Fruit fly (Drosophila melanogaster) whole organism, embryonic: ENCODE results near the gene PhKgamma.

Experiments
- B-H2 ChIP-seq: fragments of 200-800 bp; sonication (Bioruptor generic); optimal IDR thresholded peaks from 2 replicates; lab custom pipeline; 2018; ENCODE audit warnings: missing biosample characterization, mild to moderate bottlenecking, missing genetic modification characterization
- BEAF-32 ChIP-seq: fragments of 200-800 bp; sonication (Bioruptor generic); optimal IDR thresholded peaks from 3 replicates; lab custom pipeline; 2017; ENCODE audit warnings: missing biosample characterization, missing genetic modification characterization, mild to moderate bottlenecking, moderate library complexity, missing genetic modification reagents
- CG10543 ChIP-seq: fragments of 200-800 bp; sonication (Bioruptor generic); optimal IDR thresholded peaks from 3 replicates; lab custom pipeline; 2017; ENCODE audit warnings: missing biosample characterization, mild to moderate bottlenecking, missing genetic modification characterization, moderate library complexity
- CG10565 ChIP-seq: fragments of 200-800 bp; sonication (Bioruptor generic); optimal IDR thresholded peaks from 3 replicates; lab custom pipeline; 2016; ENCODE audit warnings: missing biosample characterization, mild to moderate bottlenecking, missing genetic modification characterization
- CG10654 ChIP-seq: fragments of 200-800 bp; sonication (Bioruptor generic); optimal IDR thresholded peaks from 2 replicates; lab custom pipeline; 2016; ENCODE audit warnings: missing biosample characterization, missing genetic modification characterization
- CG11456 ChIP-seq: fragments of 200-800 bp; sonication (Bioruptor generic); IDR thresholded peaks from 3 replicates; pipeline ENCODE4 v1.3.6; 2022; ENCODE audit warnings: missing biosample characterization, missing genetic modification characterization
- CG12071 ChIP-seq: fragments of 200-800 bp; sonication (Bioruptor generic); optimal IDR thresholded peaks from 3 replicates; lab custom pipeline; 2018; ENCODE audit warnings: missing biosample characterization, mild to moderate bottlenecking, missing genetic modification characterization
- CG13287 ChIP-seq: fragments of 200-800 bp; sonication (Bioruptor generic); IDR thresholded peaks from 2 replicates; pipeline ENCODE4 v1.3.6; 2022; ENCODE audit warnings: missing biosample characterization, missing genetic modification characterization; ENCODE audit not compliant: partially characterized antibody
- CG14860 ChIP-seq: fragments of 200-800 bp; sonication (Bioruptor generic); IDR thresholded peaks from 3 replicates; pipeline ENCODE4 v1.3.6; 2022; ENCODE audit warnings: missing biosample characterization, missing genetic modification characterization; ENCODE audit not compliant: partially characterized antibody
- CG15479 ChIP-seq: fragments of 200-800 bp; sonication (Bioruptor generic); optimal IDR thresholded peaks from 3 replicates; lab custom pipeline; 2019; ENCODE audit warnings: missing biosample characterization, mild to moderate bottlenecking, missing genetic modification characterization, moderate library complexity
- CG18599 ChIP-seq: fragments of 200-800 bp; sonication (Bioruptor generic); optimal IDR thresholded peaks from 3 replicates; lab custom pipeline; 2017; ENCODE audit warnings: missing biosample characterization, missing genetic modification characterization, mild to moderate bottlenecking, moderate library complexity, missing genetic modification reagents
- CG2129 ChIP-seq: fragments of 200-800 bp; sonication (Bioruptor generic); IDR thresholded peaks from 2 replicates; pipeline ENCODE4 v1.3.6; 2022; ENCODE audit warnings: missing biosample characterization, missing genetic modification characterization; ENCODE audit not compliant: partially characterized antibody
- CG2202 ChIP-seq: fragments of 200-800 bp; sonication (Bioruptor generic); optimal IDR thresholded peaks from 2 replicates; lab custom pipeline; 2018; ENCODE audit warnings: missing biosample characterization, mild to moderate bottlenecking, missing genetic modification characterization
- CG34422 ChIP-seq: fragments of 200-800 bp; sonication (Bioruptor generic); IDR thresholded peaks from 3 replicates; pipeline ENCODE4 v1.3.6; 2022; ENCODE audit warnings: missing biosample characterization, missing genetic modification characterization
- CG9727 ChIP-seq: fragments of 200-800 bp; sonication (Bioruptor generic); optimal IDR thresholded peaks from 3 replicates; lab custom pipeline; 2017; ENCODE audit warnings: missing biosample characterization, mild to moderate bottlenecking, missing genetic modification characterization
- CTCF ChIP-seq: fragments of 200-800 bp; sonication (Bioruptor generic); optimal IDR thresholded peaks from 2 replicates; lab custom pipeline; 2017; ENCODE audit warnings: missing biosample characterization, mild to moderate bottlenecking, missing genetic modification characterization, moderate library complexity
- Dek ChIP-seq: fragments of 200-800 bp; sonication (Bioruptor generic); optimal IDR thresholded peaks from 3 replicates; lab custom pipeline; 2019; ENCODE audit warnings: missing biosample characterization, mild to moderate bottlenecking, missing genetic modification characterization, moderate library complexity
- Dfd ChIP-seq, 2 experiments: fragments of >200 bp; optimal IDR thresholded peaks; 2 replicates each; lab custom pipeline; 2017; ENCODE audit warnings: missing biosample characterization in 2 of 2, missing genetic modification characterization in 2 of 2
- Drgx ChIP-seq: fragments of 200-800 bp; sonication (Bioruptor generic); IDR thresholded peaks from 2 replicates; pipeline ENCODE4 v1.3.6; 2022; ENCODE audit warnings: missing biosample characterization, missing genetic modification characterization
- E2f2 ChIP-seq: fragments of 200-800 bp; sonication (Bioruptor generic); IDR thresholded peaks from 2 replicates; pipeline ENCODE4 v1.3.6; 2022; ENCODE audit warnings: missing biosample characterization, missing genetic modification characterization
- Eip74EF ChIP-seq, 2 experiments: fragments of 200-800 bp in 1 of 2; fragments of >200 bp in 1 of 2; sonication (Bioruptor generic) in 1 of 2; optimal IDR thresholded peaks; 2 replicates each; lab custom pipeline; 2017 to 2019; ENCODE audit warnings: missing biosample characterization in 2 of 2, missing genetic modification characterization in 2 of 2, mild to moderate bottlenecking in 1 of 2, moderate library complexity in 1 of 2
- MBD-R2 ChIP-seq: fragments of 200-800 bp; sonication (Bioruptor generic); IDR thresholded peaks from 2 replicates; pipeline ENCODE4 v1.3.6; 2022; ENCODE audit warnings: missing biosample characterization, missing genetic modification characterization
- Nf-YB ChIP-seq: fragments of 200-800 bp; sonication (Bioruptor generic); optimal IDR thresholded peaks from 3 replicates; lab custom pipeline; 2019; ENCODE audit warnings: missing biosample characterization, mild to moderate bottlenecking, missing genetic modification characterization, moderate library complexity
- Scr ChIP-seq: fragments of 200-800 bp; sonication (Bioruptor generic); IDR thresholded peaks from 2 replicates; pipeline ENCODE4 v1.3.6; 2022; ENCODE audit warnings: missing biosample characterization, missing genetic modification characterization; ENCODE audit not compliant: partially characterized antibody
- Sox102F ChIP-seq: fragments of 200-800 bp; sonication (Bioruptor generic); optimal IDR thresholded peaks from 2 replicates; lab custom pipeline; 2018; ENCODE audit warnings: missing biosample characterization, mild to moderate bottlenecking, missing genetic modification characterization, moderate library complexity
- Xbp1 ChIP-seq: fragments of 200-800 bp; sonication (Bioruptor generic); optimal IDR thresholded peaks from 3 replicates; lab custom pipeline; 2016; ENCODE audit warnings: missing biosample characterization, mild to moderate bottlenecking, missing genetic modification characterization
- YL-1 ChIP-seq: fragments of 200-800 bp; sonication (Bioruptor generic); optimal IDR thresholded peaks from 3 replicates; lab custom pipeline; 2017; ENCODE audit warnings: missing biosample characterization, mild to moderate bottlenecking, missing genetic modification characterization
- ash1 ChIP-seq: fragments of 200-800 bp; sonication (Bioruptor generic); optimal IDR thresholded peaks from 2 replicates; lab custom pipeline; 2018; ENCODE audit warnings: missing biosample characterization, mild to moderate bottlenecking, missing genetic modification characterization
- btn ChIP-seq: fragments of 200-800 bp; sonication (Bioruptor generic); optimal IDR thresholded peaks from 2 replicates; lab custom pipeline; 2016; ENCODE audit warnings: missing biosample characterization, missing genetic modification characterization
- cas ChIP-seq: fragments of 200-800 bp; sonication (Bioruptor generic); IDR thresholded peaks from 2 replicates; pipeline ENCODE4 v1.3.6; 2022; ENCODE audit warnings: missing biosample characterization, missing genetic modification characterization
- cg ChIP-seq: fragments of 200-800 bp; sonication (Bioruptor generic); optimal IDR thresholded peaks from 3 replicates; lab custom pipeline; 2019; ENCODE audit warnings: missing biosample characterization, mild to moderate bottlenecking, missing genetic modification characterization, moderate library complexity
- exex ChIP-seq: fragments of 200-800 bp; sonication (Bioruptor generic); optimal IDR thresholded peaks from 4 replicates; lab custom pipeline; 2018; ENCODE audit warnings: missing biosample characterization, mild to moderate bottlenecking, missing genetic modification characterization, moderate library complexity
- gem ChIP-seq: fragments of 200-800 bp; sonication (Bioruptor generic); optimal IDR thresholded peaks from 2 replicates; lab custom pipeline; 2019; ENCODE audit warnings: missing biosample characterization, mild to moderate bottlenecking, missing genetic modification characterization, moderate library complexity
- gsb ChIP-seq: fragments of 200-800 bp; sonication (Bioruptor generic); IDR thresholded peaks from 2 replicates; pipeline ENCODE4 v1.3.6; 2022; ENCODE audit warnings: missing biosample characterization, missing genetic modification characterization
- hbn ChIP-seq: fragments of 200-800 bp; sonication (Bioruptor generic); IDR thresholded peaks from 2 replicates; pipeline ENCODE4 v1.3.6; 2022; ENCODE audit warnings: missing biosample characterization, missing genetic modification characterization; ENCODE audit not compliant: partially characterized antibody
- ken ChIP-seq: fragments of 200-800 bp; sonication (Bioruptor generic); IDR thresholded peaks from 3 replicates; pipeline ENCODE4 v1.3.6; 2022; ENCODE audit warnings: missing biosample characterization, missing genetic modification characterization
- oc ChIP-seq: fragments of 200-800 bp; sonication (Bioruptor generic); optimal IDR thresholded peaks from 2 replicates; lab custom pipeline; 2018; ENCODE audit warnings: missing biosample characterization, mild to moderate bottlenecking, missing genetic modification characterization, moderate library complexity
- odd ChIP-seq: fragments of 200-800 bp; sonication (Bioruptor generic); optimal IDR thresholded peaks from 2 replicates; lab custom pipeline; 2017; ENCODE audit warnings: missing biosample characterization, mild to moderate bottlenecking, missing genetic modification characterization
- row ChIP-seq: fragments of 200-800 bp; sonication (Bioruptor generic); IDR thresholded peaks from 3 replicates; pipeline ENCODE4 v1.3.6; 2022; ENCODE audit warnings: missing biosample characterization, missing genetic modification characterization
- sc ChIP-seq, 3 experiments: fragments of >200 bp in 2 of 3; fragments of 200-800 bp in 1 of 3; sonication (Bioruptor generic) in 1 of 3; optimal IDR thresholded peaks; 2 replicates in 2 of 3; 3 replicates in 1 of 3; lab custom pipeline; 2017; ENCODE audit warnings: mild to moderate bottlenecking in 1 of 3, missing biosample characterization in 1 of 3, missing genetic modification characterization in 1 of 3, missing genetic modification reagents in 1 of 3
- sd ChIP-seq: fragments of 200-800 bp; sonication (Bioruptor generic); optimal IDR thresholded peaks from 3 replicates; lab custom pipeline; 2018; ENCODE audit warnings: missing biosample characterization, mild to moderate bottlenecking, missing genetic modification characterization, moderate library complexity
- sima ChIP-seq: fragments of 200-800 bp; sonication (Bioruptor generic); optimal IDR thresholded peaks from 2 replicates; lab custom pipeline; 2016; ENCODE audit warnings: missing biosample characterization, missing genetic modification characterization
- slbo ChIP-seq: fragments of 200-800 bp; sonication (Bioruptor generic); IDR thresholded peaks from 2 replicates; pipeline ENCODE4 v1.3.6; 2022; ENCODE audit warnings: missing biosample characterization, missing genetic modification characterization
- stc ChIP-seq: fragments of 200-800 bp; sonication (Bioruptor generic); IDR thresholded peaks from 2 replicates; pipeline ENCODE4 v1.3.6; 2022; ENCODE audit warnings: missing biosample characterization, missing genetic modification characterization
- tgo ChIP-seq: fragments of 200-800 bp; sonication (Bioruptor generic); IDR thresholded peaks from 3 replicates; pipeline ENCODE4 v1.3.6; 2022; ENCODE audit warnings: missing biosample characterization, missing genetic modification characterization
- vvl ChIP-seq: fragments of 200-800 bp; sonication (Bioruptor generic); IDR thresholded peaks from 2 replicates; pipeline ENCODE4 v1.3.6; 2022; ENCODE audit warnings: missing biosample characterization, missing genetic modification characterization
- zen ChIP-seq: fragments of 200-800 bp; sonication (Bioruptor generic); optimal IDR thresholded peaks from 3 replicates; lab custom pipeline; 2018; ENCODE audit warnings: missing biosample characterization, mild to moderate bottlenecking, missing genetic modification characterization, moderate library complexity

The PhKgamma gene

DNA sequence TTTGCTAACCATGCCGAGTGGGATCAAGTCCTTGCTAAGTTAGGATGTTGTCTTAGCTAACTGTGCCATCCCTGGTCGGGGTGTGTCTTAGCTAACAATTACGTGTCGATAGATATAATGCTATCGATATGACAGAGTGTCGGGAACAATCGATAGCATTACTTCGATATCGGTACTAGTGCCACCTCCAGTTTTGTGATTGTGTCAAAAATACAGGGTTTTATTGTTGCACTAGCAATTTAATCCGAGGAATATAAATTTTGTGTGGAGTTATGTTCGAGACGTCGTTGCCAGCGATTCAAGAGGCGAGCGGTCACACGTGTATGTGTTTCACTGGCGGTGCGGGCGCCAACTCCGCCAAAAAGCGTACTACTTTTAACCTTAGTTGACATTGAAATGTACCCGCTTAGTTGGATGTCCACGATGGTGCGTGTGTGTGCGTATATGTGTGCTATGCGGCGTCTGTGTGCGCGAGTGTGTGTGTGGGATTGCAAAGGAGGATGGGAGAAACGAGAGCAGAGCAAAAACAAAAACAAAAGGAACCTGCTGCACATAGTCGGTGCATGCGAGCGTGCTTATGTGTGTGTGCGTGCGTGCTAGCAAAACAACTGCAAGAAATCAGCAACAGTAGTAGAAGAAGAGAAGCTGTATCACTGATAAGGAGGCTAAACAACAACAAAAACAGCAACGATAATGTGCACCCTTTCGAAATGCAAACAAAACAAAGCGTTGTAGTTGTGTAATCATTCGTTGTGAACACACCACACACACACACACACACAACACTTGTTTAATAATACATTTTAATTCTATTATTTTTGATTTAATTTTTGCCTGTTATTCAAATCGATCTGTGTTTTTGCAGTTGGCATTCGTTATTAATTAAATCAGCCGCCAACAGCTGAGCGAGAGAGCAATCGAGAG lies at the start of gene PhKgamma (continued):
- peak; percentile 96 for TF ChIP-seq CG15479 (GFP tag; lab: Kevin White, UChicago)
- peak; percentile 60 for TF ChIP-seq B-H2 (GFP tag; lab: Kevin White, UChicago)
- no peak for TF ChIP-seq CG12071
- peak; percentile 48 for TF ChIP-seq vvl (GFP tag; lab: Robert Waterston, UW)
- TF ChIP-seq YL-1 (GFP tag; lab: Kevin White, UChicago): peak; percentile 62
- TF ChIP-seq CG10565 (GFP tag; lab: Kevin White, UChicago): no peak
- peak; percentile 20 for TF ChIP-seq CG9727 (GFP tag; lab: Kevin White, UChicago)
- no peak for TF ChIP-seq stc (GFP tag; lab: Robert Waterston, UW)
- no peak for TF ChIP-seq cas (GFP tag; lab: Robert Waterston, UW)
- TF ChIP-seq CG2129 (GFP tag; lab: Robert Waterston, UW): peak; percentile 80
- TF ChIP-seq Xbp1 (GFP tag; lab: Kevin White, UChicago): peak; percentile 99
- TF ChIP-seq CG2202: no peak
- TF ChIP-seq E2f2 (GFP tag; lab: Robert Waterston, UW): peak; percentile 59
- peak; percentile 86 for TF ChIP-seq hbn
- peak; percentile 77 for TF ChIP-seq CG14860 (GFP tag; lab: Robert Waterston, UW)
- TF ChIP-seq Eip74EF (GFP tag; optimal IDR thresholded peaks at IDR 0.05; lab: Kevin White, UChicago): peak in 1 of 2 experiments; percentile 6
- no peak for TF ChIP-seq ken (GFP tag; lab: Robert Waterston, UW)
- peak; percentile 53 for TF ChIP-seq CG18599 (GFP tag; lab: Kevin White, UChicago)
- TF ChIP-seq, all 482 proteins: peak for 162

DNA sequence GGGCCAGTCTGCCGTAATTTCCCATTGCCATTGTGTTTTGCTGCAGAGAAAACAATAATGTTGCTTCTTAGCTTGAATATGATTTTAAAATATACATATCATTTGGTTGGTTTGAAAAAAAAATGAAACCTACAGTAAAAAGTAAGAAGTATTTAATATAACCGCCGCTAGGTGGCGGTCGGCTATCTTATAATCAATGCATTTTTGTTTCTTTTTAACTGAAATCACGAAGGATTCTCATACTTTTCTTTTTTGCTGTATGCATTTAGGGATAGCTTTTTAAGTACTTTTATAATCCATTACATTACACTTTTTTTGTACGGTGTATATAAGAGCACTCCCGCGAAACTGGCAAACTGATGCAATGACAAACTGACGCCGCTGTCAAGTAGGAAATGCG lies 43.5 kb upstream of the PhKgamma start:
- no peak for TF ChIP-seq Scr
- TF ChIP-seq Drgx (GFP tag; lab: Robert Waterston, UW): peak; percentile 22; the same call in 1 of the 2 replicates
- no peak for TF ChIP-seq Dek
- no peak for TF ChIP-seq sc (optimal IDR thresholded peaks at IDR 0.05; lab: Kevin White, UChicago)
- no peak for TF ChIP-seq sc (GFP tag; optimal IDR thresholded peaks at IDR 0.05; lab: Kevin White, UChicago)
- TF ChIP-seq odd (GFP tag; lab: Kevin White, UChicago): no peak
- TF ChIP-seq CG2129 (GFP tag; lab: Robert Waterston, UW): no peak
- no peak for TF ChIP-seq oc (tag; lab: Kevin White, UChicago)
- TF ChIP-seq Eip74EF (GFP tag; optimal IDR thresholded peaks at IDR 0.05; lab: Kevin White, UChicago): no peak
- no peak for TF ChIP-seq BEAF-32 (GFP tag; lab: Kevin White, UChicago)
- TF ChIP-seq CTCF (GFP tag; lab: Kevin White, UChicago): peak; percentile 75
- TF ChIP-seq MBD-R2: no peak
- TF ChIP-seq Dfd (GFP tag; optimal IDR thresholded peaks at IDR 0.05; lab: Kevin White, UChicago): no peak
- TF ChIP-seq ash1: no peak
- no peak for TF ChIP-seq btn
- TF ChIP-seq gem (tag; lab: Kevin White, UChicago): peak; percentile 12
- TF ChIP-seq zen (tag; lab: Kevin White, UChicago): no peak
- no peak for TF ChIP-seq sd
- no peak for TF ChIP-seq sima (GFP tag; lab: Kevin White, UChicago)
- no peak for TF ChIP-seq slbo (GFP tag; lab: Robert Waterston, UW)
- TF ChIP-seq gsb: no peak
- TF ChIP-seq CG10543 (GFP tag; lab: Kevin White, UChicago): no peak
- peak; percentile 8 for TF ChIP-seq Sox102F (GFP tag; lab: Kevin White, UChicago)
- TF ChIP-seq exex (tag; lab: Kevin White, UChicago): no peak
- no peak for TF ChIP-seq CG11456 (GFP tag; lab: Robert Waterston, UW)
- TF ChIP-seq tgo (GFP tag; lab: Robert Waterston, UW): no peak
- no peak for TF ChIP-seq Nf-YB
- TF ChIP-seq row (GFP tag; lab: Robert Waterston, UW): 0 out of 3 replicates have a peak, but pooled peaks have one; percentile 6
- TF ChIP-seq CG13287: no peak
- no peak for TF ChIP-seq CG34422 (GFP tag; lab: Robert Waterston, UW)
- TF ChIP-seq cg (GFP tag; lab: Kevin White, UChicago): no peak
- TF ChIP-seq CG10654 (GFP tag; lab: Kevin White, UChicago): no peak
